Worm (Caenorhabditis elegans): ENCODE data around the gene F44B9.2.

F44B9.2 gene

DNA sequence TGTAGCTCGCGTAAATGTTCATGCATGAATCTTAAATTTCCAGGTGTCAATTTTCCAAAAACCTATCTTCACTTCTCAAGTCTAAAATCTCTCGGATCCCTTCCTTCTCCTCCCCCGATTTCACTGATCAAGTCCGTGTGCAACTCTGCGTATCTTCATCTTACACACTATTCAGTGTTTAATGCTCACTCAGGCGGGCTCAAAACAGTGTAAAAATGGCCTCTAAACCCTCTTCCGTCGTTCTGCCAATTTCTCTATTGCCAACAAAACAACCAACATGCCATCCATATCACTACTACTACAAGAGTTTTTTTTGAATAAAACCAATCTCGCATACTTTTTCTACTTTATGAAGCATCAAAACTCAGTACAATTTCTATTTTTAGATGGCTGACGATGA is at the start of gene F44B9.2:
Gene F44B9.2 (plus strand): TSS at position 387 of the 400 bp plus-strand sequence.
- TF ChIP-seq nhr-10 (tag; optimal IDR thresholded peaks at IDR 0.05), result no peak
- no peak for TF ChIP-seq ztf-11 (tag; optimal IDR thresholded peaks at IDR 0.05)
- no peak for TF ChIP-seq unc-62 (GFP tag; optimal IDR thresholded peaks at IDR 0.05)
- no peak for TF ChIP-seq sma-3 (GFP tag; optimal IDR thresholded peaks at IDR 0.05)
- no peak for TF ChIP-seq egl-27 (tag; optimal IDR thresholded peaks at IDR 0.05)

DNA sequence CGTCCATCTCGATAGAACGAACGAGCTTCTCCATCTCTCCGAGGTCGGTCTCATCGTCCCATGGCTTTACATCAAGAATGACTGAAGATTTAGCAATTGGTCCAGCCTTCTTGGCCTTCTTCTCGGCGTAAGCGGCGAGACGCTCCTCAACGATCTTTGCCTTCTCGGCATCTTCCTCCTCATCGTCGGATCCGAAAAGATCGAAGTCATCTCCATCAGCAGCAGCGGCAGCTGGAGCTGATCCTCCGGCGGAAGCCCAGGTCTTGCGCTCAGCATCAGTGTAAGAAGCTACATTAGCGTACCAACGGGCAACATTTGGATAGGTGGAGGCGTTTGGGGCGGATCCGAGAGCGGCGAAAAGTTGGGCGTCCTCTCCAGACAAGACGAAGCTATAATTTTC is 49.6 kb upstream of the F44B9.2 start:
- TF ChIP-seq unc-55 (GFP tag; optimal IDR thresholded peaks at IDR 0.05) (no peak), gmeb-1 (tag; optimal IDR thresholded peaks at IDR 0.05) (no peak), zag-1 (tag; optimal IDR thresholded peaks at IDR 0.05) (no peak), ztf-1 (GFP tag; conservative IDR thresholded peaks at IDR 0.05) (no peak), nhr-23 (tag; optimal IDR thresholded peaks at IDR 0.05) (no peak), nhr-6 (tag; optimal IDR thresholded peaks at IDR 0.05) (no peak), blmp-1 (tag; optimal IDR thresholded peaks at IDR 0.05; ENCODE audit: insufficient read depth) (no peak), lin-39 (tag; optimal IDR thresholded peaks at IDR 0.05) (no peak), sma-3 (GFP tag; optimal IDR thresholded peaks at IDR 0.05) (no peak), unc-39 (tag; optimal IDR thresholded peaks at IDR 0.05) (no peak), sma-9 (GFP tag; optimal IDR thresholded peaks at IDR 0.05) (no peak), sma-9 (tag; optimal IDR thresholded peaks at IDR 0.05) (no peak), Y55F3AM.14 (GFP tag; optimal IDR thresholded peaks at IDR 0.05) (no peak), egl-27 (tag; optimal IDR thresholded peaks at IDR 0.05) (no peak), fos-1 (tag; optimal IDR thresholded peaks at IDR 0.05) (no peak), ZK546.5 (tag; optimal IDR thresholded peaks at IDR 0.05) (no peak), nhr-77 (tag; optimal IDR thresholded peaks at IDR 0.05) (no peak), elt-1 (tag; optimal IDR thresholded peaks at IDR 0.05) (no peak), nhr-237 (tag; optimal IDR thresholded peaks at IDR 0.05) (no peak), crh-2 (tag; optimal IDR thresholded peaks at IDR 0.05) (no peak), skn-1 (tag; optimal IDR thresholded peaks at IDR 0.05) (no peak)

DNA sequence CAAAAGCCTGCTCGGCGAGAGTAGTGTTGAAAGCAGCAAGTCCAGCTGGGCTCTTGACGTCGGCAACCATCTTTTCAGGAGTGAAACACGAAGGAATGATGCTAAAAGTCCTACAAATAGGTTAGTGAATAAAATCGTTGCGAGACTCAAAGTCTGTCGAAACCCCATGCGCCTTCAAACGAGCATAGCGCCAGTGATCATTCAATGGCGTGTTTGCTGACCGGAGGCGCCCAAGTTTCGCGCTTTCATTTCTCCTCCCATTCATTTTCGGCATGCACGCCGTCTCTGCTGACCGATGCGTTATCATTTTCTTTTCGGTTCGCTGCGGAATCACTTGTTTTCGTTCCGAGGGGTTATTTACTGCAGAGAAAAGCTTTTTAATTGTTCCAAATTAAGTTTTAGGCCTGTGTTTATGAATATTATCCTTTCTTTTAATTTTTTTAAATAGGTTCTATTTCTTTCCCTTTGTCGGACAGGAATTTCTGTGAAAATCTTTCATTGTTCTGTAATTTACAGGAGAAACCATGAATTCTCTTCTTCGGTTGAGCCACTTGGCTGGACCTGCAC is 49.0 kb upstream of the F44B9.2 start, which contains the start of the genes eef-1B.1 and aco-2:
Gene eef-1B.1 (minus strand): TSS at position 186 of the 567 bp plus-strand sequence.
Gene aco-2 (plus strand): TSS at position 517 of the 567 bp plus-strand sequence.
- TF ChIP-seq unc-55 (GFP tag; optimal IDR thresholded peaks at IDR 0.05) (peak; percentile 97), nhr-23 (tag; optimal IDR thresholded peaks at IDR 0.05) (no peak), fos-1 (tag; optimal IDR thresholded peaks at IDR 0.05) (peak; percentile 80), sem-4 (tag; optimal IDR thresholded peaks at IDR 0.05) (peak; percentile 75), R02D3.7 (tag; optimal IDR thresholded peaks at IDR 0.05) (peak; percentile 50), ceh-16 (tag; optimal IDR thresholded peaks at IDR 0.05) (peak; percentile 56), skn-1 (tag; optimal IDR thresholded peaks at IDR 0.05) (peak; percentile 52), ama-1 (optimal IDR thresholded peaks at IDR 0.05) (no peak), elt-1 (tag; optimal IDR thresholded peaks at IDR 0.05) (no peak), aly-2 (tag; optimal IDR thresholded peaks at IDR 0.05) (no peak), mab-5 (tag; optimal IDR thresholded peaks at IDR 0.05) (peak; percentile 86), unc-39 (tag; optimal IDR thresholded peaks at IDR 0.05) (no peak), ceh-82 (tag; optimal IDR thresholded peaks at IDR 0.05) (no peak), F13H6.1 (tag; optimal IDR thresholded peaks at IDR 0.05) (peak; percentile 90), peb-1 (tag; optimal IDR thresholded peaks at IDR 0.05) (no peak), ztf-1 (GFP tag; conservative IDR thresholded peaks at IDR 0.05) (no peak), nhr-77 (tag; optimal IDR thresholded peaks at IDR 0.05) (peak; percentile 80), sma-9 (GFP tag; optimal IDR thresholded peaks at IDR 0.05) (peak; percentile 95), sma-9 (tag; optimal IDR thresholded peaks at IDR 0.05) (no peak), sma-3 (GFP tag; optimal IDR thresholded peaks at IDR 0.05) (peak; percentile 94), blmp-1 (tag; optimal IDR thresholded peaks at IDR 0.05; ENCODE audit: insufficient read depth) (peak; percentile 82), lsy-2 (tag; optimal IDR thresholded peaks at IDR 0.05) (peak; percentile 86 to 95), nhr-12 (tag; optimal IDR thresholded peaks at IDR 0.05) (peak; percentile 28), zag-1 (tag; optimal IDR thresholded peaks at IDR 0.05) (peak; percentile 52), nhr-21 (tag; optimal IDR thresholded peaks at IDR 0.05) (peak; percentile 94), lin-39 (tag; optimal IDR thresholded peaks at IDR 0.05) (no peak), mbf-1 (tag; optimal IDR thresholded peaks at IDR 0.05) (no peak), Y55F3AM.14 (GFP tag; optimal IDR thresholded peaks at IDR 0.05) (peak; percentile 36), nhr-11 (tag; optimal IDR thresholded peaks at IDR 0.05) (no peak), snpc-4 (tag; optimal IDR thresholded peaks at IDR 0.05) (peak; percentile 73), gmeb-1 (tag; optimal IDR thresholded peaks at IDR 0.05) (peak; percentile 93), dmd-4 (tag; optimal IDR thresholded peaks at IDR 0.05) (no peak), ztf-4 (tag; optimal IDR thresholded peaks at IDR 0.05) (peak; percentile 55), C34F6.9 (tag; optimal IDR thresholded peaks at IDR 0.05) (peak; percentile 92), crh-2 (tag; optimal IDR thresholded peaks at IDR 0.05) (peak; percentile 93), egl-27 (tag; optimal IDR thresholded peaks at IDR 0.05) (peak; percentile 87), mdl-1 (tag; optimal IDR thresholded peaks at IDR 0.05) (peak in 1 of 2 experiments; percentile 61), nhr-129 (tag; optimal IDR thresholded peaks at IDR 0.05) (peak; percentile 93), nhr-237 (tag; optimal IDR thresholded peaks at IDR 0.05) (no peak), ztf-11 (tag; optimal IDR thresholded peaks at IDR 0.05) (no peak), nhr-25 (tag; optimal IDR thresholded peaks at IDR 0.05) (peak; percentile 94), nhr-10 (tag; optimal IDR thresholded peaks at IDR 0.05) (no peak), alr-1 (tag; optimal IDR thresholded peaks at IDR 0.05) (no peak), elt-3 (tag; optimal IDR thresholded peaks at IDR 0.05) (no peak), unc-62 (GFP tag; optimal IDR thresholded peaks at IDR 0.05) (peak; percentile 26), ZK546.5 (tag; optimal IDR thresholded peaks at IDR 0.05) (peak; percentile 47)

Measured in whole organism, L2 larva.